Worm (Caenorhabditis elegans) whole organism, L4 larva: ENCODE results near the gene fipr-9.
A peak's percentile ranks its signal among the peaks of the same experiment; 100 is the strongest.

ENCODE experiments used
- D1046.2 ChIP-seq: fragments of 200-800 bp; sonication (Bioruptor generic); IDR thresholded peaks from 2 replicates; pipeline ENCODE4 v1.3.6; 2022; ENCODE audit warnings: missing genetic modification characterization, missing compliant biosample characterization
- F10B5.3 ChIP-seq: sonication (generic microtip); optimal IDR thresholded peaks from 2 replicates; lab custom pipeline; 2016; ENCODE audit warnings: mild to moderate bottlenecking, missing genetic modification characterization, missing compliant biosample characterization
- R02D3.7 ChIP-seq: fragments of 150-350 bp; sonication (generic microtip); optimal IDR thresholded peaks from 3 replicates; lab custom pipeline; 2014; ENCODE audit warnings: missing biosample characterization, missing genetic modification characterization
- T26A8.4 ChIP-seq: fragments of 200-800 bp; sonication (Bioruptor generic); IDR thresholded peaks from 2 replicates; pipeline ENCODE4 v1.3.6; 2022; ENCODE audit warnings: missing genetic modification characterization, missing compliant biosample characterization
- aha-1 ChIP-seq: fragments of 150-350 bp; peaks from one replicate; lab custom pipeline; 2014; ENCODE audit warnings: missing biosample characterization, missing genetic modification characterization
- ama-1 ChIP-seq: fragments of 150-350 bp; optimal IDR thresholded peaks from 2 replicates; lab custom pipeline; 2014; ENCODE audit warnings: inconsistent platforms, mixed read lengths
- ceh-44 ChIP-seq: fragments of 200-800 bp; sonication (Bioruptor generic); IDR thresholded peaks from 2 replicates; pipeline ENCODE4 v1.3.6; 2022; ENCODE audit warnings: missing genetic modification reagents, missing genetic modification characterization, missing compliant biosample characterization
- daf-12 ChIP-seq: fragments of 150-350 bp; optimal IDR thresholded peaks from 2 replicates; lab custom pipeline; 2014; ENCODE audit warnings: missing biosample characterization, missing genetic modification reagents, missing genetic modification characterization
- daf-16 ChIP-seq, 3 experiments: sonication (generic microtip); optimal IDR thresholded peaks; 2 replicates each; lab custom pipeline; 2016 to 2017; ENCODE audit warnings: missing genetic modification characterization in 3 of 3, missing genetic modification reagents in 3 of 3, mild to moderate bottlenecking in 2 of 3, missing compliant biosample characterization in 2 of 3, missing biosample characterization in 1 of 3, moderate library complexity in 1 of 3
- dmd-6 ChIP-seq: fragments of 200-800 bp; sonication (Bioruptor generic); IDR thresholded peaks from 2 replicates; pipeline ENCODE4 v1.3.6; 2022; ENCODE audit warnings: missing genetic modification reagents, missing genetic modification characterization, missing compliant biosample characterization
- duxl-1 ChIP-seq: sonication (generic microtip); optimal IDR thresholded peaks from 2 replicates; lab custom pipeline; 2016; ENCODE audit warnings: mild to moderate bottlenecking, missing genetic modification characterization, moderate library complexity, missing compliant biosample characterization; ENCODE audit not compliant: poor library complexity
- dve-1 ChIP-seq: sonication (generic microtip); optimal IDR thresholded peaks from 2 replicates; lab custom pipeline; 2017; ENCODE audit warnings: antibody characterized with exemption, mild to moderate bottlenecking, missing genetic modification characterization, missing compliant biosample characterization; ENCODE audit not compliant: insufficient read depth
- egl-27 ChIP-seq: sonication (generic microtip); optimal IDR thresholded peaks from 3 replicates; lab custom pipeline; 2017; ENCODE audit warnings: missing biosample characterization, missing genetic modification reagents, missing genetic modification characterization
- fos-1 ChIP-seq: fragments of 150-350 bp; optimal IDR thresholded peaks from 2 replicates; lab custom pipeline; 2014; ENCODE audit warnings: missing biosample characterization, missing genetic modification characterization
- gei-8 ChIP-seq: fragments of 200-800 bp; sonication (Bioruptor generic); optimal IDR thresholded peaks from 2 replicates; lab custom pipeline; 2018; ENCODE audit warnings: mild to moderate bottlenecking, missing genetic modification characterization, missing compliant biosample characterization
- hif-1 ChIP-seq, 2 experiments: sonication (generic microtip); optimal IDR thresholded peaks; 2 replicates each; lab custom pipeline; 2016 to 2017; ENCODE audit warnings: missing compliant biosample characterization in 2 of 2, missing genetic modification characterization in 2 of 2, missing genetic modification reagents in 2 of 2, missing genotype in 2 of 2, mild to moderate bottlenecking in 1 of 2
- hlh-11 ChIP-seq: fragments of 200-800 bp; sonication (Bioruptor generic); optimal IDR thresholded peaks from 2 replicates; lab custom pipeline; 2018; ENCODE audit warnings: mild to moderate bottlenecking, missing genetic modification characterization, missing compliant biosample characterization
- hlh-30 ChIP-seq: sonication (generic microtip); optimal IDR thresholded peaks from 2 replicates; lab custom pipeline; 2017; ENCODE audit warnings: antibody characterized with exemption, mild to moderate bottlenecking, missing genetic modification characterization, missing compliant biosample characterization; ENCODE audit not compliant: insufficient read depth
- lsy-2 ChIP-seq, 2 experiments: fragments of 150-350 bp in 1 of 2; sonication (generic microtip) in 1 of 2; optimal IDR thresholded peaks; 2 replicates each; lab custom pipeline; 2014 to 2017; ENCODE audit warnings: missing biosample characterization in 2 of 2, missing genetic modification characterization in 2 of 2
- madf-9 ChIP-seq: fragments of 200-800 bp; sonication (Bioruptor generic); conservative IDR thresholded peaks from 2 replicates; pipeline ENCODE4 v1.3.6; 2022; ENCODE audit warnings: missing genetic modification reagents, missing genetic modification characterization, missing compliant biosample characterization
- mdl-1 ChIP-seq, 2 experiments: fragments of 150-350 bp in 1 of 2; sonication (generic microtip) in 1 of 2; optimal IDR thresholded peaks; 2 replicates each; lab custom pipeline; 2014 to 2017; ENCODE audit warnings: missing biosample characterization in 2 of 2, missing genetic modification characterization in 2 of 2
- mep-1 ChIP-seq: fragments of 150-350 bp; sonication (generic microtip); optimal IDR thresholded peaks from 3 replicates; lab custom pipeline; 2014; ENCODE audit warnings: missing biosample characterization, missing genetic modification characterization
- mes-2 ChIP-seq: sonication (generic microtip); optimal IDR thresholded peaks from 2 replicates; lab custom pipeline; 2016; ENCODE audit warnings: missing genotype, mild to moderate bottlenecking, missing genetic modification characterization, missing compliant biosample characterization; ENCODE audit not compliant: poor library complexity, severe bottlenecking
- mxl-2 ChIP-seq: fragments of 200-800 bp; sonication (Bioruptor generic); conservative IDR thresholded peaks from 2 replicates; pipeline ENCODE4 v1.3.6; 2022; ENCODE audit warnings: missing genetic modification reagents, missing genetic modification characterization, missing compliant biosample characterization
- nhr-28 ChIP-seq: fragments of 150-350 bp; optimal IDR thresholded peaks from 2 replicates; lab custom pipeline; 2014; ENCODE audit warnings: missing biosample characterization, missing genetic modification characterization
- nhr-77 ChIP-seq: fragments of 150-350 bp; optimal IDR thresholded peaks from 2 replicates; lab custom pipeline; 2014; ENCODE audit warnings: missing biosample characterization, missing genetic modification characterization
- php-3 ChIP-seq: fragments of 200-800 bp; sonication (Bioruptor generic); IDR thresholded peaks from 2 replicates; pipeline ENCODE4 v1.3.6; 2022; ENCODE audit warnings: missing genetic modification reagents, missing genetic modification characterization, missing compliant biosample characterization
- pqm-1 ChIP-seq: sonication (generic microtip); optimal IDR thresholded peaks from 2 replicates; lab custom pipeline; 2017; ENCODE audit warnings: missing biosample characterization, missing genetic modification characterization
- rbr-2 ChIP-seq: sonication (generic microtip); optimal IDR thresholded peaks from 2 replicates; lab custom pipeline; 2016; ENCODE audit warnings: missing genotype, missing genetic modification characterization, missing compliant biosample characterization
- sdz-12 ChIP-seq: fragments of 200-800 bp; sonication (Bioruptor generic); optimal IDR thresholded peaks from 2 replicates; lab custom pipeline; 2018; ENCODE audit warnings: mild to moderate bottlenecking, missing genetic modification characterization, missing compliant biosample characterization
- set-16 ChIP-seq: fragments of 200-800 bp; sonication (Bioruptor generic); IDR thresholded peaks from 2 replicates; pipeline ENCODE4 v1.3.6; 2022; ENCODE audit warnings: missing genetic modification reagents, missing genetic modification characterization, missing compliant biosample characterization
- tag-97 ChIP-seq: fragments of 200-800 bp; sonication (Bioruptor generic); IDR thresholded peaks from 2 replicates; pipeline ENCODE4 v1.3.6; 2022; ENCODE audit warnings: missing genetic modification characterization, missing compliant biosample characterization
- unc-62 ChIP-seq, 3 experiments: fragments of 150-350 bp in 1 of 3; sonication (generic microtip); optimal IDR thresholded peaks in 2 of 3; peaks in 1 of 3; 1 replicate in 1 of 3; 2 replicates in 2 of 3; lab custom pipeline; 2014 to 2017; ENCODE audit warnings: missing biosample characterization in 3 of 3, missing genetic modification characterization in 3 of 3, missing genetic modification reagents in 3 of 3, missing genotype in 1 of 3
- vab-7 ChIP-seq: fragments of 200-800 bp; sonication (Bioruptor generic); IDR thresholded peaks from 2 replicates; pipeline ENCODE4 v1.3.6; 2022; ENCODE audit warnings: missing genetic modification reagents, missing genetic modification characterization, missing compliant biosample characterization

The fipr-9 gene

DNA sequence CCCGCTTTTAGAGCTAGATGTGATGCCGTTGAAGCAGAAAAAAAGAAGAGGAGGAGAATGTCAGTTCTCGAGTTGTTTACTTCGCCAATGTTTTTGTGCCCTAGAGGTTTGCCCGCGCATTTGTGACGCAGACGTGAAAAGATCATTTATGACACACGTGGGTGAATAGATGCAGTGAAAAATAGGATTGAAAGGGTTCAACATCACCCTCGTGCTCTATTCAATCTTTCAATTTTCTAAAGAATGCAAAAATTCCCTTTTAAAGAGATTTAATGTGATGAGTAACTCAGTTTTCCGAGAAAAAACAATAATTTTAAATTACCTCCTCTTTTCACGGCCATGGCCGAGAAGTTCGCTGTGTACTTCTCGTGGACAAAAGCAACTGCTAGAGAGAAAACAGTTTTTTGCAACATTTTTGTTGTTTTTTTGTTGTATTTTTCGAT lies 25.0 kb downstream of the fipr-9 start (continued):
- TF ChIP-seq aha-1 (tag; lab: Kevin White, UChicago) = peak; percentile 96

ce11 chrV:10246967-10247366 lies 25.5 kb downstream of the fipr-9 start:
- TF ChIP-seq hlh-11 (tag; lab: Kevin White, UChicago) = peak; percentile 65
- peak in 1 of 2 experiments; percentile 68 for TF ChIP-seq hif-1 (tag; optimal IDR thresholded peaks at IDR 0.05; lab: Kevin White, UChicago)
- TF ChIP-seq ama-1 (lab: Kevin White, UChicago) = peak; percentile 1
- TF ChIP-seq rbr-2 (tag; lab: Kevin White, UChicago) = peak; percentile 21
- TF ChIP-seq dmd-6 (GFP tag; lab: Robert Waterston, UW) = peak; percentile 31
- TF ChIP-seq mep-1 (tag; lab: Kevin White, UChicago) = no peak
- peak; percentile 39 for TF ChIP-seq mes-2
- peak; percentile 14 to 81 for TF ChIP-seq mdl-1 (tag; optimal IDR thresholded peaks at IDR 0.05; lab: Kevin White, UChicago)
- TF ChIP-seq mxl-2 = no peak
- no peak for TF ChIP-seq vab-7 (GFP tag; lab: Robert Waterston, UW)
- peak; percentile 78 for TF ChIP-seq hlh-30 (tag; lab: Kevin White, UChicago)
- TF ChIP-seq duxl-1 = no peak
- no peak for TF ChIP-seq ceh-44 (GFP tag; lab: Robert Waterston, UW)
- peak; percentile 85 for TF ChIP-seq madf-9 (GFP tag; lab: Robert Waterston, UW)
- TF ChIP-seq php-3 = no peak; the same call in 1 of the 2 replicates
- TF ChIP-seq egl-27 = no peak
- TF ChIP-seq set-16 (GFP tag; lab: Robert Waterston, UW) = peak; percentile 52
- TF ChIP-seq T26A8.4 (GFP tag; lab: Robert Waterston, UW) = peak; percentile 33; the same call in 1 of the 2 replicates
- TF ChIP-seq dve-1 = peak; percentile 15
- TF ChIP-seq daf-16 (GFP tag; optimal IDR thresholded peaks at IDR 0.05; lab: Kevin White, UChicago) = peak in 1 of 2 experiments; percentile 32
- peak; percentile 84 for TF ChIP-seq daf-16 (tag; optimal IDR thresholded peaks at IDR 0.05; lab: Kevin White, UChicago)
- no peak for TF ChIP-seq sdz-12

ce11 chrV:10247673-10248239 lies 26.3 kb downstream of the fipr-9 start:
- peak; percentile 6 for TF ChIP-seq dve-1
- TF ChIP-seq nhr-77 = no peak
- TF ChIP-seq unc-62 (GFP tag; optimal IDR thresholded peaks at IDR 0.05 in 1 of 2; lab: Kevin White, UChicago) = peak in 1 of 2 experiments; percentile 81
- TF ChIP-seq unc-62 (tag; optimal IDR thresholded peaks at IDR 0.05; lab: Kevin White, UChicago) = no peak
- no peak for TF ChIP-seq fos-1 (tag; lab: Kevin White, UChicago)
- TF ChIP-seq nhr-28 (tag; lab: Kevin White, UChicago) = peak; percentile 13
- no peak for TF ChIP-seq F10B5.3 (tag; lab: Kevin White, UChicago)
- TF ChIP-seq daf-12 (tag; lab: Kevin White, UChicago) = no peak
- TF ChIP-seq lsy-2 (tag; optimal IDR thresholded peaks at IDR 0.05; lab: Kevin White, UChicago) = peak in 1 of 2 experiments; percentile 25
- TF ChIP-seq pqm-1 (tag; lab: Kevin White, UChicago) = no peak
- TF ChIP-seq hlh-30 (tag; lab: Kevin White, UChicago) = peak; percentile 51
- TF ChIP-seq ama-1 (lab: Kevin White, UChicago) = peak; percentile 23
- TF ChIP-seq aha-1 (tag; lab: Kevin White, UChicago) = peak; percentile 56
- no peak for TF ChIP-seq R02D3.7 (tag; lab: Kevin White, UChicago)

DNA sequence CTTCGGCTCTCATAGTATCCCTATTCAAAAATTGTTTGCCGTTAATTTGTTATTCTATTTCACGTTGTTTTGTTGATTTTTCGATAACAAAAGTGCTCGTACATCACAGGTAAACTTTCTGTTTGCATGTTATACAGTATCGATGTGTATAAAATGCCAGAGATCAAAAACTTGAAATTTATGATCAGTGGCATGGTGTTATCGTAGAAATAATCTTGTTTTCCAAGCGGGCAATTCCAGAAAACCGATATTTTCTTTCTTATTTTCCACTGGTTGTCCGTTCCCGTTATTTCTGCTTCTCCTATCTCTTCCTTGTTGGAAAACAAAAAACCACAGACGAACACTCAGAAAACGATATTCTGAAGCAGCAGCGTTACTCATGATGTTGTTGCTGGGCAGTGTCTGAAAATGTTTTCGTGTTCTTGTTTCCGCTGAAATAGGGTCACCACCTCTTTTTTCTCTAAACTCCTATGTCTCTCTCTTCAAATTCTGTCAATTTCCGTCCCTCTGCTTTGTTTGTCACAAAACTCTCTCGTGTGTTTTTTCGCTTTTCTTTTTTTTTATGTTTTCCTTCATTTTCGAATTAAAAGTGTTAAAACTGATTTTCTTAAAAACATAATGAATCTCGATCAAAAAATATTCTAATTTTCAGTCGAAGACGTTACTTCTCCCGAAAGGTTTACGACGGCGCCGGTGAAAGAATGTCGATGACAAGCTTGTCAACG lies 27.0 kb downstream of the fipr-9 start, which contains the start of gene akt-1:
akt-1 (plus strand) TSS at position 651 of the 725 bp plus-strand sequence.
- TF ChIP-seq fos-1 (tag; lab: Kevin White, UChicago) (no peak), unc-62 (GFP tag; optimal IDR thresholded peaks at IDR 0.05 in 1 of 2; lab: Kevin White, UChicago) (peak in 1 of 2 experiments; percentile 99), unc-62 (tag; optimal IDR thresholded peaks at IDR 0.05; lab: Kevin White, UChicago) (no peak), F10B5.3 (tag; lab: Kevin White, UChicago) (no peak), D1046.2 (no peak), aha-1 (tag; lab: Kevin White, UChicago) (peak; percentile 94), rbr-2 (tag; lab: Kevin White, UChicago) (peak; percentile 12), tag-97 (GFP tag; lab: Robert Waterston, UW) (no peak), hlh-30 (tag; lab: Kevin White, UChicago) (peak; percentile 23), gei-8 (GFP tag; lab: Kevin White, UChicago) (no peak), daf-16 (GFP tag; optimal IDR thresholded peaks at IDR 0.05; lab: Kevin White, UChicago) (peak in 1 of 2 experiments; percentile 48), daf-16 (tag; optimal IDR thresholded peaks at IDR 0.05; lab: Kevin White, UChicago) (peak; percentile 77)
